Fruit fly (Drosophila melanogaster): ENCODE data around the gene CG31495.

CG31495 gene

DNA sequence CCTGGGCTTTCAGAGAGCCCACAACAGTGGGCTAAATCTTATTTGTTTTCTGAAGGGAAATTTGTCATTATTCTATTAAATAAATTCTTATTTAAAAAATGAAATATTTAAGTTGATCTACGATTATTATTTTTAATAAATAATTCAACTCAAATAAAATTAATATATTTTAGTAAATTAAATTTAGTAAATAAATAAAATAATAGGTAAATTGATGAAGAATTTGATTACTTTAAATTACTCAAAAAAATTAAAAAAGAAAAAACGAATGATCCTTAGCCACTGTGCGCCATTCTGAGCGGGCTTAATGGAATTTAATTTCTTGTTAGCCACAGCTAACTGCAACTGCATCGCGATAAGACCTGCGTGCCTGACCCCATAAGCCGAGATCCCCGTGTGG is 8.5 kb upstream of the CG31495 start:
- no peak for TF ChIP-seq CG8478 (optimal IDR thresholded peaks at IDR 0.05)
- no peak for TF ChIP-seq CTCF (optimal IDR thresholded peaks at IDR 0.05)

DNA sequence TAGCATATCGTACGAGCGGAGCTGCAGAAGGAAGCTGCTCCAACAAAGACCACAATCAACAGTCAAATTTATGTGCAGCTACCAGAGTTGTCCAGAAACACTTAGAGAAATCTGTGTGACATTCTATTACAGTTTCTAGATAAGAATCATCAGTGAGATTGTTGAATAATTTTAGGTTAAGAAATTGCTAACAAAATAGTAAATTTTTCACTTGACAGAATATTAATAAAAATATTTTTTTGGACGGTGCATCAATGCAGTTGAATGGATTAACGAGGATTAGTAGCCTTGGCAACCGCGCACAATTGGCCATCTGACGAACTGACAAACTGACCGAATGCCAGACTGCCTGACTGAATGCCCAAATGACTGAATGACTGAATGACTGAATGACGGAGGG is 7.6 kb upstream of the CG31495 start:
- TF ChIP-seq CG8478 (optimal IDR thresholded peaks at IDR 0.05): no peak
- no peak for TF ChIP-seq CTCF (optimal IDR thresholded peaks at IDR 0.05)

DNA sequence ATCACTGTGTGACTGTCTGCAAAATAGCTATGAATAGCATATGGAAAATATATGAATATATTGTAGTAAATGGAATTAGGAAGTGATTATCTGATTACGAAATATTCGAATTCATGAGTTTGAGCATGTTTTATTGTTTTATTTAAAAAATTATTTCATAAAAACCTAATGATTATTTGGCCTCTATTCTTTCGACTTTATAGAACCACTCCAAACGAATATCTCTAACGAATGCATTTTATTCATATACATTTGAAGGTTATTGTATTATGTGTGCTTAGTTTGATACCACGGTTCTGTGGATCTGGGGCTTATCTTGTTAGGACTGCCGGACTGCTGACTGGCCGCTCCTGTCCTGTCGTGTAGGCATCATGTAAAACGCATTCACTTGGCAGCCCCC is 6.2 kb upstream of the CG31495 start:
- TF ChIP-seq CG8478 (optimal IDR thresholded peaks at IDR 0.05) (no peak), CTCF (optimal IDR thresholded peaks at IDR 0.05) (no peak)

DNA sequence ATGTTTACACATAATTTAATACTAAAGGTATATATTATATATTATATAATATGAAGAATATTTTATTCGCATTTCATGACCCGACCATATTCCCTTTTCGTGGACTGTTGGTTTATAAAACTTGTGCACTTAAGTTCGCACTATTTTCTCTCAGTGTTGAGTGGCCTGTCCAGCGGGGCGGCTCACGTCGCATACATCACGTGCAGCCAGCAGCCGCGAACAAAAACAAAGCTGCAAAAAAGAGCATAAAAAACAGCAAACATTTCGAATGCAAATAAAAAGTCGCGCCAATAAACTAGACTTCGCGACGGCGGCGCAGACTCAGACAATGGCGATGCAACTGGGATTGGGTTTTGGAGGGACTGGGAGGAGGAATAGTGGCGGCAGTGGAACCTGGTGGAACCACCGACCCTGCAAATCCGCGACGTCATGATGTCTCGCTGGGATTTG is 5.5 kb upstream of the CG31495 start:
- TF ChIP-seq CG8478 (optimal IDR thresholded peaks at IDR 0.05) (no peak), CTCF (optimal IDR thresholded peaks at IDR 0.05) (no peak)

DNA sequence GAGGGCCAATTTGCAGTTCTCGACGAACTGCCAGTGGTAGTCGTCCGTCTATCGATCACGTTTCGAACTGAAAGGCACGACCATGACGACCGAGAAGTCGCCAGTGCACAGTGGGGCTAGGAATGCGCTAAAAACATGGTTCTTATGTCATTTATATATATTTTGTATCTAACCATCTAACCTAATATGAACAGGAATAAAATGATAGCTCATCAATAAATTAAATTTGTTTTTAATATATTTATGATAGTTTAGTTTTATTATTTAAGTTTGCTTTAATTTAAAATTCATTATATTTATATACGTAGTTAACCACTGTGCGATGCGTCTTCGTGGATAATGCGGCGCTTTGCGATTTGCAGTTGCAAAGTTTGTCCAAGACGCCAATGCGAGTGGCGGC is 3.9 kb upstream of the CG31495 start:
- no peak for TF ChIP-seq CG8478 (optimal IDR thresholded peaks at IDR 0.05)
- TF ChIP-seq CTCF (optimal IDR thresholded peaks at IDR 0.05): no peak

DNA sequence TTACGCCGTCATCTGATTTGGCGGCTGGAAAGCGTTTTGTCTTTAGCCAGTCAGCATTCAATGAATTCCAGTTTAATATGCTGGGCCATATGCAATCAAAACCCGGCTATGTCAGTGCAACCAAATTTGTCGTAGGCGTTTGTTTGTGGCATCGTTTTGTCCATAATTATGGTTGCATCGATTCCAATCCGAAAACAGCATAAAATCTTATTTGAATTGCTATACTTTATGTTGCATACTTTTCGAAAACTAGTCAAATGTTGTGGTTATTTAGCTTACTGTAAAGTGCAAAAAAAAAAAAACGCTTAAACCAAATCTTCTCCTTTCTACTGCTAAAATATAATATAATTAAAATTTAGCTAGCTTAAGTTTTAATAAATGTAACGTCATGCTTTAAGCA is 2.8 kb upstream of the CG31495 start:
- TF ChIP-seq CG8478 (optimal IDR thresholded peaks at IDR 0.05) (no peak), CTCF (optimal IDR thresholded peaks at IDR 0.05) (no peak)

DNA sequence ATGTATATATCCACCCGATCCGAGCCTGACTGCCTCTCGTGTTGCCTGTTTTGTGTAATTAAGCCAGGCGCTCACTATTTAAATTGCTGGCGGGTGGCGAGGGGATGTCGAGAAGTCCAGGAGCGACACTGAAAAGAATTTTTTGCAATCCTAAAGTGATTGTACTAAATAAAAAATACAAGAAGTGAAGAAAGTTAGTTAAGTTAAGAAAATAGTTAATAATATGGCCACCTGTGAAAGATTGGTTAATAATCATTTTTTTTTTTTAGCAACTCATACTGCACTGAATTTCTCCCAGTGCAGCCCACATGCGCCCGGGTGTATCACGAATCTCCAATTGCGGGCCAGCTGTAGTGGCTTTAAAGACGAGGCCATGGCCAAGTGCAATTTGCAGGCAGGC is 1.2 kb upstream of the CG31495 start:
- TF ChIP-seq CTCF (optimal IDR thresholded peaks at IDR 0.05) (no peak), CG8478 (optimal IDR thresholded peaks at IDR 0.05) (no peak)

DNA sequence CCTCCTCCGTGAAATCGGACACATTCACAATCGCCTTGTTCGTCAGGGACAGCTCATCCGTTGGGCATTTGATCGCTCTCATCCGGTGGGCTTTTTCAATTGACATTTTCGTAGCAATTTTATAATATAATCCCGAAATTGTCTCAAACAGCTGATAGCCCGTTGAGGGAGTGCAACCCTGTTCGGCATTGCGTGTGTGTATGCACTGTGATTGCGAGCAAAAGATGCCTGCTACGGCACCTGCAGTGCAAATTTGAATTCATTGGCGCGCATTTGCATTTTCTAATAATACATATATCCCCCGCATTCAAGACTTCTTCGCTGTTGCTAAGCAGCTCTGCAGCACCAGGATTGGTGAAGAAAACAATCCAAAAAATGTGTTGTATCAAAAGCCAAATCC is 1.9 kb downstream of the CG31495 start, which contains the start of gene Nsf2:
Gene Nsf2 (minus strand): TSS at position 185 of the 400 bp plus-strand sequence.
- TF ChIP-seq CTCF (optimal IDR thresholded peaks at IDR 0.05): peak in 1 of 2 experiments; percentile 46
- TF ChIP-seq CG8478 (optimal IDR thresholded peaks at IDR 0.05): no peak

DNA sequence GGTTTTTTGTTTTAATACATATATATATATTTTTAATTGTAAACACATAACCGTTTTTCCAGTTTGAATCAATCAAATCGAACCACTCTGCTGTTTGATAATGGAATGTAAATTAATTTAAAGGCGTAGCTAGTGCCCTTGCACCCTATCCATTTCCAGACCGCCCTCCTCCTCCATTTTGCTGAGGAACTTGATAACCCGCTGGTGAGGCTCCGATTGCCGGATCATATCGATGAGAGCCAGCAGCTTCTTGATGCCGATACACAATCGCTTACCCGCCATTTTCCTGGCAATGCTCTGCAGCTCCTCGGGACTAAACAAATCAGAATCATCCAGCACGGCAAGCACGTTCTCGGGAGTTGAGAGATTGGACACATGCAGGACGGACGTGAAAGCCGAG is 5.2 kb downstream of the CG31495 start:
- TF ChIP-seq CTCF (optimal IDR thresholded peaks at IDR 0.05) (no peak), CG8478 (optimal IDR thresholded peaks at IDR 0.05) (no peak)

DNA sequence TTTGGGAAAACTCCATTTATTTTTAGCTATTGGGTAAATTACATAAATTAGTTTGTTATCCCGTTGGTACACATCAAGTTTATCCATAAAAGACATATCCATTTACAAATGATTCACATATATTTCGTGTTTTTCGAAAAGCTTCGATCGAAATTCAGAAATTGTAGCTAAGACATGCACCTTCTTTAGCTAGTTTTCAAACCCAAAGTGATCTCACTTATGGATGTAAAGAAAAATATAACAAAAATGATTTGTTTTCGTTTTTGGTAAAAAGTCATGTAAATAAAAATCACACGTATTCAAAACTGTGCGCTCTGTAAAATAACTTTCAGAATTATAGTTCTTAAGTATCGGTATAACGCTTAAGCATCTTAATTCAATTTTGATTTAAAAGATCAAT is 6.2 kb downstream of the CG31495 start:
- TF ChIP-seq CTCF (optimal IDR thresholded peaks at IDR 0.05): peak; percentile 63 to 78
- TF ChIP-seq CG8478 (optimal IDR thresholded peaks at IDR 0.05): no peak

DNA sequence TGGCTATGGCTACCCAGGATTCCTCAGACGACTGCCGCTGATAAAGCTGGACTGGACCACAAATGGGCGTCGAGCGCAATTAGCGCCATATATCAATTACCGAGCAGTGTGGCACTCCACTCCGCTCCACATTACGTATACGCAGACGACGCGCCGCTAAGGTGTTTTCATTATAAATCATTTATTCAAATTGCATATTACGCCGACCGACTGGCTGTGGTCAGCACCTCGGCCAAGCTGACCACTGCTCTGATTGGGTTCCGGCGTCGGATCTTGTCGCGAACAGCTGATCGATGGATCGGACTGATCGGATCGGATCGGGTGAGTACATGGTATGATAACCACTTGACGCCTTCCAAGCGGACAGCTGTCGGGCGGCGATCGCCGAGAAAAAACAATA is 6.8 kb downstream of the CG31495 start:
- TF ChIP-seq CTCF (optimal IDR thresholded peaks at IDR 0.05) (no peak), CG8478 (optimal IDR thresholded peaks at IDR 0.05) (no peak)

DNA sequence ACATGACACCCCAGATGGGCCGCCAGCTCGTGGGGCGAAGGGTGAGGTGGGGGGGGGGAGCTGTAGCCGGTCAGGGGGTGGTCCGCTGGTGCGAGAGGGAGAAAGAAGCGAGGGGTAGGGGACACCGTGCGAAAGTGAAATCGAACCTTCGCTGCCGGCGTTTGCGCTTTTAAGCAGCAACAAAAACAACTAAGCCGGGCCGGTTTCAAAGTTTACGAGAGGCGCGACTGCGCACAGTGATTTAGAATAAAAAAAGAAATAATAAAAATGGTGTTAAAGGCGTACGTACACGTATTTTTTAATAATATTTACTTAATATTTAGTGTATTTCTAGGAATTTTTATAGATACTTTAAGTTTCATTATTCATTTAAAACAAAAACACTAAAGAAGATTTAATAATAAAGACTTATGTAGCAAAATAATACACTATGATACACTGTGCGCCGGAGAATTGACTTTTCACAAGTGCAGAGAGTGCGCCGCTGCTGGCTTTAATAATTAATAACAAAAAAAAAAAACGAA is 8.1 kb downstream of the CG31495 start:
- TF ChIP-seq CG8478 (optimal IDR thresholded peaks at IDR 0.05): no peak
- no peak for TF ChIP-seq CTCF (optimal IDR thresholded peaks at IDR 0.05)

DNA sequence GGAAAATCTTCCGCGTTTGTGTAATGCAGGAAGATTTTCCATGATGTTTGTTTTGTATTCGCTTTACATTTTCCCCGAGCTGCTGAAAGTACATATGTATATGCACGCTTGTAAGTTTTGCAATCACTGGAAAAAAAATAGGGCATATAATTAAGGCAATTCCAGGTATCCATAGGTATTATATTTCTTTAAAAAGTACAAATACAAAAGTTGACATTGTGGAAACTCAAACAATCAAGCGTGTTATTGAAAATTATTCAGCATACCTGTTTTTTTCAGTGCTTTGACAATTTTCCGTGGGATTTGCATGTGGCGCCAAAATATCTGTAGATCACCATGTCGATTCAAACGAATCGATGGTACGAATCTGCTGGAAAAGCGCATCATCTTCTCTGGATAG is 8.7 kb downstream of the CG31495 start:
- no peak for TF ChIP-seq CG8478 (optimal IDR thresholded peaks at IDR 0.05)

DNA sequence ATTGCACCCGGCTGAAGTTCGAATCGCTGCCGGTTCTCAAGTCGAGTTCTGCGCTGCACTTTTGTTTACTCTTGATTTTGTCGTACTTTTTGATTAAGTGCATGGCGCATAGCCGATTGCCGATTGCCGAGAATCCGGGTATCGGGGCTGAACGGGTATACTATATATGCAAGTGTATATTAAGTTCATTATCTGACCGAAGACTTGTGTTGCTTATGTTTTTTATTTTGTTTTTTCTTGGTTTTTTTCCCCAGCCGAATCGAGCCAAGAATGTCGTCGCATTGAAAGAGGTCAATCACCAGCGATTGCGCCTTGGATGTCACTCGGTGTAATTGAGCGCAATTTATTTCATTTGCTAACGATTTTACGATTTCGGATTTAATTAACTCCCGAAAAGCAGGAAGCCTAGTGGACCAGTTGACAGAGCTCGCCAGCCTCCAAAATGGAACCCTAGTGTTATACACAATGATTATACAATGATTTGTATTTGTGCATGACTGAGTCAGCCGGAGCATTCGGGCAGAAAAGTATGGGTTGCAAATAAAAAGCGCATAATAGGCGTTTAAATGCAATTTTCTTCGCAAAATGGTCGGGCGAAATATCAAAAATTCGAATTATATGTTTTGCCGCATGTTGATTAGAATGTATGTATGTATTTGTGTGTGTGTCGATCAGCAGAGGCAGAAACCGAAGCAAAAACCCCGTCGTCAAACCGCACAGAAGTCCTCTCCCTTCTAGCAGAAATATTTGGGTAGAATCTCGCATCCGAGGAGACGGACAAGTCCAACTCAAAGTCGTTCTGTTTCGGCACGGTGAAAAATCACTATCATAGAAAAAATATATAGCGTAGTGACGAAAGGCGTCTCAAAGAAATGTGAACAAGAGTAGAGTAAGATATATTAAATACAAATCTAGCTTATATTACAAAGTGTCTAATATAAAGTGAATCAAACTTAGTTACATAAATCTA is 11.5 kb downstream of the CG31495 start, which contains the start of gene Mst87F:
Gene Mst87F (minus strand): TSS at position 56 of the 970 bp plus-strand sequence.
- no peak for TF ChIP-seq CG8478 (optimal IDR thresholded peaks at IDR 0.05)
- no peak for TF ChIP-seq CTCF (optimal IDR thresholded peaks at IDR 0.05)

DNA sequence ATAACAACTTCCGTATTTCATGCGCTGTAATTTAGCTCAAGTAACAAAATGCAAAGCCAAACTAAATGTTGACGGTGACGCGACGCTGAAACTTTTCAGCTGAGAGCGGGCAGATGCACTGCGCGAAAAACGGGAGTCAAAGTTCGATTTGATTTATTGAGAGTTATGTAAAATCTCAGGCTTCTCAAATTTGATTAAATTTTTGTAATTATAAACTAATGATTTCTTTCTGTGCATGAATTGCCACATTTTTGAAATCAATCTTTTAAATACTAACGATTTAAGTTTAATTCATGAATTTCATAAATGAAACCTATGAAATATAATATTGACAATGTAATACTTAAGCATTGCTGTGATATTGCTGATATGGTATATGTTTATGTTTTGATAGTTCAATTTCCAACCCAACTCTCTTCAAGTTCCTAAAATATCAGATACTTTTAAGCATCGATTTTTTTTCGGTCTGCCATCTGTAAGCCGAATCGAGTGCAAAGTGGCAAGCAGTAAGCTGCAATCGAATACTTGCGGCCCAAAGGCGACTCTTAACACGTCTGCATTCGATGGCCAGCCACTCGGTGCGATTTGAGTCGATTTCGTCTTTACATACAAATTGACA is 17.0 kb downstream of the CG31495 start:
- TF ChIP-seq CTCF (optimal IDR thresholded peaks at IDR 0.05) (no peak), CG8478 (optimal IDR thresholded peaks at IDR 0.05) (no peak)

DNA sequence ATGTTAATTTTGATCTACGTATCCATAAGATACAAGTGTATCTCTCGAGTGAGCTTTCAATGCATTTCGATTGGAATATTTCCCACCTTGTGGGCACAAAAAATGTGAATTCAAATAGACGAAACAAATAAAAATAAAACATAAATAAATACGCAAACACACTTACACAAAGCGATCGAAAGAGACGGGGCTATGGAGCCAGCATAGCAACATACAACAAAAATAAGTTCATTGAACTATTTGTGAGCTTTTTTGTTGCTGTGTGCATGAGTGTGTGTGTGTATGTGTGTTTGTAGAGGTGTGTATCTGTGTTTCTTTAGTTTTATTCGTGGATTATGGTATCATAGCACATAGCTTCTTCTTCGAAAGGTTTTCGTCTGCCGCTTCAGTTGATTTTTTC is 19.3 kb downstream of the CG31495 start:
- no peak for TF ChIP-seq CTCF (optimal IDR thresholded peaks at IDR 0.05)
- no peak for TF ChIP-seq CG8478 (optimal IDR thresholded peaks at IDR 0.05)
